Fruit fly (Drosophila melanogaster): ENCODE results near the gene CG2126.
A peak's percentile ranks its signal among the peaks of the same experiment; 100 is the strongest.

The CG2126 gene

dm6 chr3R:31743279-31743678, 33.2 kb downstream of the CG2126 start, which contains the start of gene Tbca (continued):
- TF ChIP-seq HmgD (GFP tag; optimal IDR thresholded peaks at IDR 0.05) (no peak), Mrtf (GFP tag; IDR thresholded peaks at IDR 0.05) (no peak), CG6813 (GFP tag; optimal IDR thresholded peaks at IDR 0.05) (no peak), D (optimal IDR thresholded peaks at IDR 0.05) (no peak), D (GFP tag; optimal IDR thresholded peaks at IDR 0.05) (no peak), Sry-δ (GFP tag; optimal IDR thresholded peaks at IDR 0.05) (peak; percentile 51), dati (GFP tag; IDR thresholded peaks at IDR 0.05) (no peak), CG7963 (GFP tag; IDR thresholded peaks at IDR 0.05; ENCODE audit: partially characterized antibody) (no peak), eyg (GFP tag; optimal IDR thresholded peaks at IDR 0.05) (no peak), CTCF (GFP tag; optimal IDR thresholded peaks at IDR 0.05) (peak; percentile 59), CG9215 (GFP tag; IDR thresholded peaks at IDR 0.05) (no peak), Usf (GFP tag; optimal IDR thresholded peaks at IDR 0.05) (no peak), HLH4C (GFP tag; IDR thresholded peaks at IDR 0.05; ENCODE audit: partially characterized antibody) (no peak; the same call in 2 of the 3 replicates), CG10209 (GFP tag; optimal IDR thresholded peaks at IDR 0.05) (no peak), Ets97D (GFP tag; optimal IDR thresholded peaks at IDR 0.05) (peak; percentile 44), CG9817 (tag; optimal IDR thresholded peaks at IDR 0.05) (no peak), CG11560 (tag; IDR thresholded peaks at IDR 0.05) (no peak), pan (optimal IDR thresholded peaks at IDR 0.05) (no peak), pan (GFP tag; optimal IDR thresholded peaks at IDR 0.05 in 1 of 2, IDR thresholded peaks at IDR 0.05 in 1 of 2) (no peak), fd64A (GFP tag; optimal IDR thresholded peaks at IDR 0.05) (no peak), pzg (GFP tag; optimal IDR thresholded peaks at IDR 0.05) (peak; percentile 79), CG33557 (GFP tag; optimal IDR thresholded peaks at IDR 0.05) (no peak), gt (GFP tag; IDR thresholded peaks at IDR 0.05) (no peak), CG3726 (GFP tag; IDR thresholded peaks at IDR 0.05) (no peak), Adf1 (GFP tag; IDR thresholded peaks at IDR 0.05) (no peak), lab (GFP tag; optimal IDR thresholded peaks at IDR 0.05) (no peak), CG34224 (GFP tag; IDR thresholded peaks at IDR 0.05; ENCODE audit: partially characterized antibody) (peak; percentile 63; the same call in 2 of the 3 replicates), CG11456 (GFP tag; IDR thresholded peaks at IDR 0.05) (no peak), CG8944 (GFP tag; optimal IDR thresholded peaks at IDR 0.05) (no peak), fd96Cb (tag; optimal IDR thresholded peaks at IDR 0.05) (no peak), sd (tag; optimal IDR thresholded peaks at IDR 0.05) (no peak), CG14050 (GFP tag; IDR thresholded peaks at IDR 0.05) (no peak), Dip3 (GFP tag; optimal IDR thresholded peaks at IDR 0.05) (no peak), CG13775 (GFP tag; optimal IDR thresholded peaks at IDR 0.05) (no peak), Chrac-16 (GFP tag; optimal IDR thresholded peaks at IDR 0.05) (no peak), tna (GFP tag; IDR thresholded peaks at IDR 0.05; ENCODE audit: partially characterized antibody) (no peak), br (optimal IDR thresholded peaks at IDR 0.05) (no peak), H15 (GFP tag; IDR thresholded peaks at IDR 0.05) (no peak), ash1 (GFP tag; optimal IDR thresholded peaks at IDR 0.05) (no peak), Elba2 (GFP tag; optimal IDR thresholded peaks at IDR 0.05) (no peak), Myb (GFP tag; optimal IDR thresholded peaks at IDR 0.05) (peak; percentile 87), ems (GFP tag; optimal IDR thresholded peaks at IDR 0.05) (no peak), CG7839 (tag; optimal IDR thresholded peaks at IDR 0.05) (no peak), her (GFP tag; optimal IDR thresholded peaks at IDR 0.05) (no peak), scrt (GFP tag; optimal IDR thresholded peaks at IDR 0.05) (no peak), CG10274 (GFP tag; optimal IDR thresholded peaks at IDR 0.05) (no peak), CG12155 (GFP tag; optimal IDR thresholded peaks at IDR 0.05) (no peak), chif (GFP tag; optimal IDR thresholded peaks at IDR 0.05) (no peak), sisA (GFP tag; IDR thresholded peaks at IDR 0.05) (no peak), dan (GFP tag; IDR thresholded peaks at IDR 0.05) (no peak), CG30020 (tag; optimal IDR thresholded peaks at IDR 0.05) (peak; percentile 16), CG7786 (GFP tag; optimal IDR thresholded peaks at IDR 0.05) (no peak), CG13287 (GFP tag; IDR thresholded peaks at IDR 0.05; ENCODE audit: partially characterized antibody) (peak; percentile 72)

Data from whole organism, embryonic.